Worm (Caenorhabditis elegans) whole organism, L2 larva: Measurements from ENCODE around the gene mrpl-49.

Experiments
- elt-3 ChIP-seq: sonication (generic microtip); optimal IDR thresholded peaks from 2 replicates; lab custom pipeline; 2017; ENCODE audit warnings: missing biosample characterization, missing genetic modification characterization
- fos-1 ChIP-seq: fragments of 150-350 bp; optimal IDR thresholded peaks from 2 replicates; lab custom pipeline; 2014; ENCODE audit warnings: missing biosample characterization, missing genetic modification characterization
- lin-39 ChIP-seq: fragments of 150-350 bp; optimal IDR thresholded peaks from 2 replicates; lab custom pipeline; 2014; ENCODE audit warnings: missing biosample characterization, missing genetic modification reagents, missing genetic modification characterization
- mdl-1 ChIP-seq, 2 experiments: fragments of 150-350 bp in 1 of 2; sonication (generic microtip) in 1 of 2; optimal IDR thresholded peaks; 2 replicates each; lab custom pipeline; 2017; ENCODE audit warnings: missing biosample characterization in 2 of 2, missing genetic modification characterization in 2 of 2
- nhr-23 ChIP-seq: fragments of 150-350 bp; optimal IDR thresholded peaks from 2 replicates; lab custom pipeline; 2014; ENCODE audit warnings: missing biosample characterization, missing genetic modification reagents, missing genetic modification characterization
- unc-55 ChIP-seq: fragments of 150-350 bp; sonication (generic microtip); optimal IDR thresholded peaks from 3 replicates; lab custom pipeline; 2014; ENCODE audit warnings: missing biosample characterization, missing genetic modification reagents, missing genetic modification characterization

DNA sequence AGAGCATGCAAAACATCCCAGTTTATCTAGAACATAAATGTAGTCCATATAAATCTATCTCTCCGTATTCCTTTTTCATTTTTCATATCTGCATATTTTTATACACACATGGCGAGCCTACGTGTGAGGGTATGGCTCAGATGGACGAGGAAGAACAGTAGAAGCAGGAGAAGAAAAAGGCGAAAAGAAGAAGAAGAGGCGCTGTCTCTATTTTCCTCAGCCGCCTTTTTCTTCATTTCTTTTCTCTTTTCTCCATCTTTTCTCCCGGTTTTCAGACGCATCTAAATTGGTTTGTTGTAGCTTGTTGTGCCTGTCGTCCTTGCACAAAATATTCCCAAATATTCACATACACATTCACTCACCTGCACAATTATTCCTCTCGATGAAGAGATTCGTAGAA lies 32.5 kb upstream of the mrpl-49 start, which contains the start of gene K10C8.4:
- TF ChIP-seq nhr-23 (tag; lab: Kevin White, UChicago): no peak
- no peak for TF ChIP-seq elt-3
- peak; percentile 5 for TF ChIP-seq unc-55 (GFP tag; lab: Kevin White, UChicago)
- no peak for TF ChIP-seq lin-39
- no peak for TF ChIP-seq fos-1 (tag; lab: Kevin White, UChicago)
- no peak for TF ChIP-seq mdl-1 (tag; optimal IDR thresholded peaks at IDR 0.05; lab: Kevin White, UChicago)
